Worm (Caenorhabditis elegans): ENCODE measurements around the gene T04A8.7.
A peak's percentile ranks its signal among the peaks of the same experiment; 100 is the strongest.

T04A8.7 gene

DNA sequence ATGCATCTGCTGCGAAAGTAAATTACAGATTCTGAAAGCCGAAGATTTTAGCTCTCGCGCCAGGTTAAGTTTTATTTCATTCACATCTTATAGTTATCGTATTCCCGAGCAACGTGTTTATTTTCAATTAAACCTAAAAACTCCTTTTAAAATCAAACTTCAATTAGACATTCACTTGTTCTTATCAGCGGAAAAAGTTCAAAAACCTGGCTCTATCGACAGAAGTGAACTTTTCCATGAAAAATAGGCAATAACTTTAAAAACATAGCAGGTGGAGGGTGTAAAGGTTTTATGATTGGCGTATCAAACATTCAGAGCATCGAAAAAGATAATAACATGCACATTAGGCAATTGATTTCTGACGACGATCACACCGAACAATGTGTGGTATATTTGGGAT is 6.2 kb upstream of the T04A8.7 start, which contains the start of gene ppat-1:
TSS of gene ppat-1 (plus strand) at position 316 of the 400 bp plus-strand sequence.
- TF ChIP-seq php-3 (GFP tag; IDR thresholded peaks at IDR 0.05) (0 out of 2 replicates have a peak, but pooled peaks have one; percentile 14), hmg-1.1 (GFP tag; IDR thresholded peaks at IDR 0.05) (no peak), daf-16 (GFP tag; optimal IDR thresholded peaks at IDR 0.05) (no peak), daf-16 (tag; optimal IDR thresholded peaks at IDR 0.05) (peak; percentile 73), aha-1 (tag) (peak; percentile 75), nhr-28 (tag; optimal IDR thresholded peaks at IDR 0.05) (no peak)

- TF ChIP-seq ctbp-1 (GFP tag; IDR thresholded peaks at IDR 0.05), result peak; percentile 84
- TF ChIP-seq dmd-8 (GFP tag; IDR thresholded peaks at IDR 0.05), result peak; percentile 93
- peak; percentile 66 for TF ChIP-seq rbr-2 (tag; optimal IDR thresholded peaks at IDR 0.05)
- TF ChIP-seq hmg-1.1 (GFP tag; IDR thresholded peaks at IDR 0.05), result peak; percentile 80
- 0 out of 2 replicates have a peak, but pooled peaks have one; percentile 14 for TF ChIP-seq lin-29 (GFP tag; IDR thresholded peaks at IDR 0.05)
- TF ChIP-seq nhr-25 (tag; optimal IDR thresholded peaks at IDR 0.05; ENCODE audit: borderline replicate concordance, insufficient read depth), result no peak
- peak; percentile 75 for TF ChIP-seq lir-3 (tag; optimal IDR thresholded peaks at IDR 0.05)
- peak; percentile 84 for TF ChIP-seq gei-8 (GFP tag; optimal IDR thresholded peaks at IDR 0.05)
- no peak for TF ChIP-seq ztf-11 (tag; optimal IDR thresholded peaks at IDR 0.05)
- 0 out of 2 replicates have a peak, but pooled peaks have one; percentile 34 for TF ChIP-seq saeg-2 (GFP tag; IDR thresholded peaks at IDR 0.05)
- TF ChIP-seq ces-1 (GFP tag; optimal IDR thresholded peaks at IDR 0.05), result no peak
- peak; percentile 83 for TF ChIP-seq spr-3 (GFP tag; optimal IDR thresholded peaks at IDR 0.05)
- peak; percentile 83 for TF ChIP-seq lin-38 (GFP tag; IDR thresholded peaks at IDR 0.05)
- no peak for TF ChIP-seq lin-15B (tag; optimal IDR thresholded peaks at IDR 0.05)
- peak; percentile 96 for TF ChIP-seq lim-7 (GFP tag; IDR thresholded peaks at IDR 0.05)
- TF ChIP-seq mxl-2 (GFP tag; conservative IDR thresholded peaks at IDR 0.05), result 0 out of 2 replicates have a peak, but pooled peaks have one; percentile 66
- TF ChIP-seq zag-1 (tag; optimal IDR thresholded peaks at IDR 0.05), result no peak
- TF ChIP-seq ceh-82 (tag; optimal IDR thresholded peaks at IDR 0.05), result no peak
- TF ChIP-seq tra-1 (GFP tag; IDR thresholded peaks at IDR 0.05), result no peak; the same call in 1 of the 2 replicates
- TF ChIP-seq dmd-9 (GFP tag; IDR thresholded peaks at IDR 0.05), result peak; percentile 84
- peak; percentile 75 for TF ChIP-seq F49E8.2 (tag; optimal IDR thresholded peaks at IDR 0.05; ENCODE audit: borderline replicate concordance)
- peak; percentile 56 for TF ChIP-seq zfp-2 (tag; optimal IDR thresholded peaks at IDR 0.05)
- peak; percentile 77 for TF ChIP-seq nhr-48 (tag; optimal IDR thresholded peaks at IDR 0.05)
- peak; percentile 77 for TF ChIP-seq dmd-6 (GFP tag; IDR thresholded peaks at IDR 0.05)
- TF ChIP-seq unc-39 (tag; optimal IDR thresholded peaks at IDR 0.05), result no peak
- peak; percentile 82 for TF ChIP-seq madf-9 (GFP tag; conservative IDR thresholded peaks at IDR 0.05)
- TF ChIP-seq ZK546.5 (tag; optimal IDR thresholded peaks at IDR 0.05), result no peak
- peak; percentile 56 for TF ChIP-seq zip-2 (tag; optimal IDR thresholded peaks at IDR 0.05)
- no peak; the same call in 1 of the 2 replicates for TF ChIP-seq Y75B8A.6 (GFP tag; IDR thresholded peaks at IDR 0.05)
- TF ChIP-seq zfp-3 (GFP tag; conservative IDR thresholded peaks at IDR 0.05), result peak; percentile 86
- peak; percentile 89 for TF ChIP-seq arid-1 (GFP tag; conservative IDR thresholded peaks at IDR 0.05)
- peak; percentile 94 for TF ChIP-seq egl-43 (GFP tag; IDR thresholded peaks at IDR 0.05)
- no peak for TF ChIP-seq ZK337.2 (GFP tag; IDR thresholded peaks at IDR 0.05)
- peak; percentile 81 for TF ChIP-seq nhr-42 (GFP tag; IDR thresholded peaks at IDR 0.05)
- peak; percentile 71; the same call in 1 of the 2 replicates for TF ChIP-seq zip-11 (GFP tag; IDR thresholded peaks at IDR 0.05)
- peak; percentile 91 for TF ChIP-seq vab-7 (GFP tag; IDR thresholded peaks at IDR 0.05)
- no peak for TF ChIP-seq egl-27 (tag; optimal IDR thresholded peaks at IDR 0.05)
- TF ChIP-seq snpc-4 (tag; optimal IDR thresholded peaks at IDR 0.05), result no peak
- peak; percentile 90 for TF ChIP-seq ceh-44 (GFP tag; IDR thresholded peaks at IDR 0.05)
- TF ChIP-seq cey-2 (tag; optimal IDR thresholded peaks at IDR 0.05; ENCODE audit: borderline replicate concordance, insufficient read depth), result no peak
- peak; percentile 75 for TF ChIP-seq ztf-7 (tag; optimal IDR thresholded peaks at IDR 0.05)
- TF ChIP-seq F44E2.7 (GFP tag; IDR thresholded peaks at IDR 0.05), result peak; percentile 78; the same call in 1 of the 2 replicates
- no peak for TF ChIP-seq lin-39 (tag; optimal IDR thresholded peaks at IDR 0.05)
- TF ChIP-seq R02D3.7 (tag; optimal IDR thresholded peaks at IDR 0.05), result peak; percentile 36
- peak; percentile 59 for TF ChIP-seq nhr-102 (tag; optimal IDR thresholded peaks at IDR 0.05)
These were observed 5.6 kb upstream of the T04A8.7 start for ce11 chrIII:4689595-4689994.

All from whole organism, L4 larva.